Fruit fly (Drosophila melanogaster): ENCODE data around the gene CG9331.

DNA sequence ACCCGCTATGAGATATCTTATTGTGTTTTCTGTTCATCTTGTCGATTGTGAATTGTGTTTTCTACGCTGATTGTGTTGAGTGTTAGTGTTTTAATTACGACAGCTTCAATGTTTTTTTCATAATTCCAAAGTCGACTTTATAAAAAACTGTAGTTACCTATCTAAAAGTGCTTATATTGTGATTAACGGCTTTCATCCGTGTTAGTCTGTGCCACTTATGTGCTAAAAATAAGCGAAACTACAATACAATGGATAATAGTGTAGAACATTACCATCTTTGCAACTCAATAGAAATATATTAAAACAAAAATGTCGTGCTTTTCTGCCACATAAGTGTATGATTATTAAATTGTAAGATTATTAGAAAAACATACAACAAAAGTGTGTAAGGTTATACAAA lies 6.5 kb upstream of the CG9331 start, which contains the start of gene CG33322:
- TF ChIP-seq Dll (optimal IDR thresholded peaks at IDR 0.05) = no peak
- no peak for TF ChIP-seq pan (optimal IDR thresholded peaks at IDR 0.05)
- TF ChIP-seq EcR (GFP tag; optimal IDR thresholded peaks at IDR 0.05) = no peak
- no peak for TF ChIP-seq psq (optimal IDR thresholded peaks at IDR 0.05)
- no peak for TF ChIP-seq usp (GFP tag; optimal IDR thresholded peaks at IDR 0.05)
- no peak for TF ChIP-seq CG8478 (optimal IDR thresholded peaks at IDR 0.05)

Data from whole organism.